Fruit fly (Drosophila melanogaster): Measurements from ENCODE around the gene CG8870.
A peak's percentile ranks its signal among the peaks of the same experiment; 100 is the strongest.

Gene CG8870

dm6 chr3R:13379675-13380074 lies at the start of gene CG8870, which contains the start of gene CG9813:
Gene CG8870, plus strand, starts transcription at chr3R:13379842.
Gene CG9813, minus strand, starts transcription at chr3R:13379775.
- TF ChIP-seq noc (tag; optimal IDR thresholded peaks at IDR 0.05) = no peak

dm6 chr3R:13333031-13333430 lies 46.6 kb upstream of the CG8870 start:
- no peak for TF ChIP-seq noc (tag; optimal IDR thresholded peaks at IDR 0.05)

DNA sequence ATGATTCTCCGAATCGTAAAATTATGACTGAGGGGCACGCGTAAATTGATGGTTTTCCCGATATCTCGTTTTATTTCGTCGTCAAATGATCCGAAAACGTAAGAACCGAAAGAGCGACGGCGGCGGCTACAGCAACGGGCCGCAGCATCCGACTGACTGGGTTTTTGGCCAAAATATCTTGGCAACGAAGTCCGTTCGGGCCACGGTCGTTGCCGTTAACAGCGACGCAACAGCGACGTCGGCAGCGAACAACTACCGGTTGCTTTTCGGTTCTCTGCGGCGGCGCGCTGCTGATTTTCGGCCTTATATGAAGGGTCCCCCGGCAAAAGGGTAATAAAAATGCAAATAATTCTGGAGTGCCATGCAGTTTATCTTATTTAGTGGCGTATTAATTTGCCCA lies 45.6 kb upstream of the CG8870 start, which contains the start of gene PK2-R2:
Gene PK2-R2 (minus strand): TSS at position 160 of the 400 bp plus-strand sequence.
- no peak for TF ChIP-seq noc (tag; optimal IDR thresholded peaks at IDR 0.05)

dm6 chr3R:13338030-13338429 lies 41.6 kb upstream of the CG8870 start, which contains the start of gene PK2-R1:
Gene PK2-R1, plus strand, starts transcription at chr3R:13338330.
- no peak for TF ChIP-seq noc (tag; optimal IDR thresholded peaks at IDR 0.05)

DNA sequence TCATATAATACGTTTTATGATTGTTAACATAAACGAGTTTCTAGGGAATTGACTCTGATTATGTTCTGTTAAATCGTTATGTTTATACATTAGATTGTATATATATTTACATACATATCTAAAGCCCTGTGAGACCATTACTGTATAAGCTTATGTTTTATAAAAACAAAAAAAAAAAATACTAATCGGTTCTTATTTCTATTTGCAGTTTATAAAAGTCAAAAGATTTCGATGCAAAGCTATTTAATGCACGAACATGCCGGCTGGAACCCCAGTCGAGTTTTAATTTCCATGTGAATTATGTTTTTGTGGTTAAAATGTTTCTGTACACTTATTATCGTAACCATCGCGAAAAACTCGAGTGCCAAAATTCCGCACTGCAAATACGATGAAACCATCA lies 26.3 kb upstream of the CG8870 start, which contains the start of gene mthl12:
Gene mthl12 (plus strand): TSS at position 301 of the 400 bp plus-strand sequence.
- TF ChIP-seq noc (tag; optimal IDR thresholded peaks at IDR 0.05) = no peak

DNA sequence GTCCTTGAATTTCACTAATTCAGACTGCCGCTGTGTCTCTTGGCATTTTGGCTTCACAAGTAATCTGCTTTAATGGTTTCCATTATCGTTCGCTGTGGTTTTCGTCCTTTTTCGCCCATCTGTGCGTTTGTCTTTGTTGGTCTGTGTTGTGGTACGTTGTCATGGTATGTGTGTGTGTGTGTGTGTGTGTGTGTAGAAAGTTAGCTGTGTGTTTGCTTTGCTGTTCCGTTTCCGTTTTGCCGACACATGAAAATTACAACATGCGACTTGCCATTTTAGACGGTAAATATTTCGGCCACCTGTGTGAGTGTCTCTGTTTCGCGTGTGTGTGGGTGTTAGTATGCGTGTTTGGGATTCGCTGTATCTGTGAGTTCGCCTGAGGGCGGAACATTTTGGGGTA lies 22.7 kb upstream of the CG8870 start:
- no peak for TF ChIP-seq noc (tag; optimal IDR thresholded peaks at IDR 0.05)

DNA sequence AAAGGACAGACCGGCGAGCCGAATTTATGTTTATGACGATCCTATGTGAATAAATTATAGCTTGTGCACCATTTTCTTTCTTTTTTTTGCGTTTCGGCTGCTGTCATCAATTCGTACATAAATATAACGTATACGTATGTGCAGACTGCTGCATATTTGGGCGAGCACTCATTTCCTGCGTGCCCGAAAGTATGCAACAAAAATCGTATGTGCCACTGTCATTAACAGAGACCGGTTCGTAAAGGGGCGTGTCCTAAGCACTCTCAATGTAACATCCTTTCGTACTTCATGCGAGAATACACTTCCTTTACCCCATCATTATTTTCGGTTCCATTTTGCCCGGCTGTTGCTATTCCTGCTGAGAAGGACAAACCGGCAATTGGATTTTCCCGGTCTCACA lies 19.5 kb upstream of the CG8870 start:
- no peak for TF ChIP-seq noc (tag; optimal IDR thresholded peaks at IDR 0.05)

DNA sequence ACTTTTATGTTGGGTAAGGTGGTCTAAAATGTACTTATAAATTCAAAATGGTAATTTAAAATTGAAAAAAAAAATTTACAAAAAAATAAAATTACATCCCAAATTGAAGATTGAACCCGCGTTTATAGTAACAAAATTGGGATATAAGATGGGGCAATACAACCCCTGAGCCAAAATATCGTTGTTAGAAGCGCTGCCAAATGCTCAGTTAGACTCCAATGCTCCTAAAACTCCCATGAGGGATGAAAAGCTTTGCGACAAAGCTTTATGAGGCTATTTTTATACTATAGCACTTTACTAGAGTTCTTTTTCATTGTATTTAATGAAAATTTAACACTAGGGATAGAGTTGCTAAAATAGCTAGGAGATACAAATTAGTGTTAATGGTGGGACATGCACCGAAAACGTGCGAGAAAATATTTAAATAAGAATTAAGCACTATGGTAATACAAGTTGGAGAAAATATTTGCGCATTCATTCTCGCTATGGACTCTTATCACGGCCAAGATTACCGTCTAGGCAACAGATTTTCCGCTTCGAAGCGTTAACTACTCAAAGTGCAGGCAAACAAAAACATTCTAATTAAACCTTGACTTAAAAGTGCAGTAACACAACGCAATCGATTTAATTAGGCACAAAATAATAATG lies 16.2 kb upstream of the CG8870 start:
- TF ChIP-seq noc (tag; optimal IDR thresholded peaks at IDR 0.05) = peak; percentile 24

DNA sequence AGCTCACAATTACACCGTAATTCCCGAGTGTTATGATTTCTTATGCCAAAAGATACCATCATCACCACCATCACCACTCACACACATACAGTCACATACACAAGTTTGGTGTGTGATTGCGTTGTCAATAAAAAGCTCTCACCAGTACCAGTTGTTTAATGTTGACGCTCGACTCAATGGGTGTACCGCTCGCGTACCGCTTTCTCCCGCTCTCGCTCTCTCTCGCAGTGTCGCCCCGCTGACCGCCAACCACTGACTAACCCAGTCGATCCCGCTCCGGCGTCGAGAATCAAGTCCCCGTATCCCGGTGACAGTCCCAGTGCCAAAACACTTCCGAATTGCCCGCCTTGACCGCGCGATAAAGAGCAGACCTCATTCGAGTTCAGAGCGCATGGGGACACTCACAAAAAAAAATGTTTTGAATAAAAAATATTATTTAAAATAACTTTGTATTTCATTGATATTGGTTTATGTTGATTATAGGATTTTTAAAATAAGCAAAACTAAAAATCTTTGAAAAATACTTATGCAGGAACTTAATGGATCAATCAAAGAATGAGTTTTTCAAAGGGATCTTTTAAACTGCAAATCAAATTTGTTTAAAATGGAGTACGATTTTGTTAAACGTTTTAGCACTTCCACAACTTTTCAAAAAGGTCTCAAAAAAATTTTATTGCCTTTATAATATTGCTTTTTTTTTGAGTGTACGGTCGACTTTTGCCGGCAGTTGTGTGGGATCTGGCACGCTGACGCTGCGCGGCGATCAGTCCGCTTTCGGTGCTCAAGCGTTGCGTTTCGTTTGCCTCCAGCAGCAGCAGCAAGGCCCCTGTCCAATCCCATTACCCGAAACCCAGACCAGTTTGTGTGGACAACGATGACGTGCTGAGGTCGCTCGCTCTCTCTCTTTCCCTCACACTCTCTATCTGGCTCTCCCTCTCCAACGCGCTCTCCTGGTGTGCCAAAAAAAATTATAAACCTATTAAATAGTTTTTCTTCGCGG lies 15.2 kb upstream of the CG8870 start, which contains the start of gene Dic1:
Gene Dic1 (plus strand): TSS at position 764 of the 1,000 bp plus-strand sequence.
- TF ChIP-seq noc (tag; optimal IDR thresholded peaks at IDR 0.05) = peak; percentile 99

- no peak for TF ChIP-seq noc (tag; optimal IDR thresholded peaks at IDR 0.05)
These were observed 13.8 kb upstream of the CG8870 start for dm6 chr3R:13365665-13366414.

DNA sequence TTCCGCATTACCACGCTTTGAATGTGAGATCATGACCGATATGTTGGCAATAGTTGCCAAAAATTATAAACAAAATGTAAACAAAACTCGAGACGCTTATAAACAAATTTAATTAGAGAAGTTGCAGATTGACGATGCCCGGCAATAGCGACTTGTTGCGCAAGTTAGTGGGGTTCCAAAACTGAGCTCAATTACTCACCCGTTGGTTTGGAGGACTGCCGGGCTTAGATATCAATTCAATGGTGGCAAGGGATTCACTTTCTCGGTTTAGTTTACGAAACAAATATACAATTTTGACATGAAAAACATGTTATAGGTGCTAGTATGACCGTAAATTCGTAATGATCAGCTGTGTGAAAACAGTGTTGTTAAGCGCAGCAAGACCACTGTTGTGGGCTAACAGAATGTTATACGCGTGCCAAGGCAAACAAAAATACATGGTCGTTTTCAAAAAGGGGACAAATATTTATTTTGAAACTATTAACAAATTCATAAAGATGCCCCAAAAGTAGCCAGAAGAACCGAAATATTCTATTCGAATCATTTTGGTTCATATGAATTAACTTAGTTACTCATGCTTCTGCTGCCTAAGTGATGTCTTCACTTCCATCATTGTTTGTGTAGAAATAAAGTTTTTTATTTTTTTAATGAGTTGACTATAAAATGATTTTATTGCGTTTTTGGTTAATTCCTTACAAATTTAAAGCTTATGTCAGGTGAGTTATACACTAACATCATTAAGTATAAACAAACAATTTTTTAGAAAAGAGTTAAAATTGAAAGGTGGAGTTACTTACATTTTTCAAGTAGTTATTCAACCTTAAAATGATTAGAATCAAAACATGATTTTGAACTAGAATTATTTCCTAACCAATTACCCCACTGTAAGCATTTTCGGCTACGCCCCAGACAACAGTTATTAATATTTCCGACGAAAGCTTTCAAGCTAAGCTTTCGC lies 12.8 kb upstream of the CG8870 start, which contains the start of gene Elp6:
Gene Elp6 (minus strand): TSS at position 350 of the 958 bp plus-strand sequence.
- TF ChIP-seq noc (tag; optimal IDR thresholded peaks at IDR 0.05) = peak; percentile 46

DNA sequence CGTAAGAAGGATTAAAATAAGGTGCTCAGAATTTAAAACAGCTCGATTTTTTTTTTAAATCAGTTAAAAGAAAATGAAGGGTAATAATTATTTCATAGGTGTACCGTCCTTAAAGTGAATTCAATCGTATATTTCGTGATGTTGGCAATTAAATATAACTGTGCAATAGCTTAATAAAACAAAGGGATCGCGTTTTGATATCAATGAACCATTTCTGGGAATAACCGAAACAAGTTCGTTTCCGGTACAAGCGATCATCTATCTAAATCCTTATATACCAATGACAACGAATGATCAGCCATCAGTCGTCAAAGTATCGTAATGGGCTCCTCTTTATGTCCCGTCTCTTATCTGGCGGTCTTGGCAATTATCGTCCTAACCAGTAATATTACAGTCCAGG lies 10.3 kb upstream of the CG8870 start, which contains the start of gene CheA87a:
Gene CheA87a (plus strand): TSS at position 301 of the 400 bp plus-strand sequence.
- TF ChIP-seq noc (tag; optimal IDR thresholded peaks at IDR 0.05) = no peak

DNA sequence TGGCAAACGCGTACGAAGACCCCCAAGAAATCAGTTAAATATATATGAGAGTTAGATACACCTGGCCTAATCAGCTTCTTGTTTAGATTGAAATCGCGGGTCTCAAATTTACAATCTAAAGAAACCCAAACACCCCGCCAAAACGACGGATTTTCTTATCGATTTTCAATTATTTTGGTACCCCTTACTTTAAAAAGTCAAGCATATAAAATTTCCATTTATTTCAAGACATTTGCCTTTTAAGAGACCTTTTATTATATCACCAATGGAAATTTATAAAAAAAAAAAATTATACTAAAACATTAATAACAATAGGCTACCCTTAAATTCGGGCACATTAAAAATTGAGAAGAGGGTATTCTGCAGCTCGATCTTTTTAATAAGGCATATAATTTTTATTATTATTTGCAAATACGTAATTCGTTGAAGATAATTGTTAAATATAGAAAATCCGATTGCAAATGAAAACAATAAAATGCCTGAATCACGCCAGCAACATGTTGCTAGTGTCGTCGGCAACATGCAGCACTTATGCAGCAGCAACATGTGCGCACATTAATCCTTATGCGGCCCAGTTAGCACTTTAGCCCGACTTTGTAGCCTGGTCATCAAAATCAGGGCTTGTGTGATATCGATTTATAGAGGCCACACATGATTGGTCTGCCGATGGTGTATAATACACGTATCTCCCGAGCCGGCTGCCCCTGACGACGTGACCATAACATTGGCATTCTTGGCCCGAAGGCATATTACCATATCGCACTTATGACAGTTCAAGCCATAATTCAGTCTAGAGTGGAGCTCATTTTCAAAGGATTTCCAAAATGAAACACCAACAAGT lies 7.6 kb upstream of the CG8870 start, which contains the start of the genes Lip3 and CG34309:
Gene Lip3 (minus strand): TSS at position 65 of the 841 bp plus-strand sequence.
Gene CG34309 (plus strand): TSS at position 791 of the 841 bp plus-strand sequence.
- peak; percentile 88 for TF ChIP-seq noc (tag; optimal IDR thresholded peaks at IDR 0.05)

Data from whole organism, larva.